Fruit fly (Drosophila melanogaster) whole organism, prepupa: ENCODE measurements around the gene ZnT77C.
A peak's percentile ranks its signal among the peaks of the same experiment; 100 is the strongest.
"Not testable (repeated sequence)": the region's sequence is repeated elsewhere in the genome, so short reads cannot be mapped to it uniquely, and the experiment has no call there.

Source experiments
- CG10631 ChIP-seq: fragments of 200-800 bp; sonication (Bioruptor generic); optimal IDR thresholded peaks from 2 replicates; lab custom pipeline; 2016; ENCODE audit warnings: missing biosample characterization, missing genetic modification characterization
- CG11294 ChIP-seq: fragments of 200-800 bp; sonication (Bioruptor generic); IDR thresholded peaks from 2 replicates; pipeline ENCODE4 v1.3.6; 2022; ENCODE audit warnings: missing biosample characterization, missing genetic modification characterization
- CG1621 ChIP-seq: fragments of 200-800 bp; sonication (Bioruptor generic); optimal IDR thresholded peaks from 3 replicates; lab custom pipeline; 2018; ENCODE audit warnings: missing biosample characterization, mild to moderate bottlenecking, missing genetic modification characterization
- CG16779 ChIP-seq: fragments of 200-800 bp; sonication (Bioruptor generic); optimal IDR thresholded peaks from 3 replicates; lab custom pipeline; 2017; ENCODE audit warnings: missing biosample characterization, mild to moderate bottlenecking, missing genetic modification characterization
- CG3032 ChIP-seq: fragments of 200-800 bp; optimal IDR thresholded peaks from 2 replicates; lab custom pipeline; 2019; ENCODE audit warnings: missing biosample characterization, mild to moderate bottlenecking, missing genetic modification characterization, moderate library complexity
- CG32006 ChIP-seq: fragments of 200-800 bp; sonication (Bioruptor generic); optimal IDR thresholded peaks from 3 replicates; lab custom pipeline; 2017; ENCODE audit warnings: missing biosample characterization, mild to moderate bottlenecking, missing genetic modification characterization
- CG3919 ChIP-seq: fragments of 200-800 bp; sonication (Bioruptor generic); optimal IDR thresholded peaks from 3 replicates; lab custom pipeline; 2016; ENCODE audit warnings: missing biosample characterization, missing genetic modification characterization
- CG4318 ChIP-seq: fragments of 200-800 bp; sonication (Bioruptor generic); optimal IDR thresholded peaks from 3 replicates; lab custom pipeline; 2017; ENCODE audit warnings: missing biosample characterization, mild to moderate bottlenecking, missing genetic modification characterization
- CG6163 ChIP-seq: fragments of 200-800 bp; sonication (Bioruptor generic); IDR thresholded peaks from 3 replicates; pipeline ENCODE4 v1.3.6; 2022; ENCODE audit warnings: missing biosample characterization, missing genetic modification characterization
- CG6276 ChIP-seq: fragments of 200-800 bp; sonication (Bioruptor generic); optimal IDR thresholded peaks from 2 replicates; lab custom pipeline; 2017; ENCODE audit warnings: missing biosample characterization, mild to moderate bottlenecking, missing genetic modification characterization
- CG6792 ChIP-seq: fragments of 200-800 bp; sonication (Bioruptor generic); optimal IDR thresholded peaks from 3 replicates; lab custom pipeline; 2016; ENCODE audit warnings: missing biosample characterization, missing genetic modification characterization
- CG6808 ChIP-seq: fragments of 200-800 bp; sonication (Bioruptor generic); optimal IDR thresholded peaks from 3 replicates; lab custom pipeline; 2017; ENCODE audit warnings: missing biosample characterization, missing genetic modification characterization, mild to moderate bottlenecking, moderate library complexity, missing genetic modification reagents
- CG7368 ChIP-seq: fragments of 200-800 bp; sonication (Bioruptor generic); optimal IDR thresholded peaks from 3 replicates; lab custom pipeline; 2016; ENCODE audit warnings: missing biosample characterization, missing genetic modification characterization
- CG8632 ChIP-seq: fragments of 200-800 bp; sonication (Bioruptor generic); optimal IDR thresholded peaks from 3 replicates; lab custom pipeline; 2016; ENCODE audit warnings: missing biosample characterization, missing genetic modification characterization
- CG9139 ChIP-seq: fragments of 200-800 bp; sonication (Bioruptor generic); optimal IDR thresholded peaks from 3 replicates; lab custom pipeline; 2017; ENCODE audit warnings: missing biosample characterization, mild to moderate bottlenecking, missing genetic modification characterization
- Eip75B ChIP-seq: fragments of 200-800 bp; sonication (Bioruptor generic); optimal IDR thresholded peaks from 3 replicates; lab custom pipeline; 2016; ENCODE audit warnings: missing biosample characterization, missing genetic modification characterization
- Eip78C ChIP-seq: fragments of 200-800 bp; sonication (Bioruptor generic); peaks from one replicate; lab custom pipeline; 2016; ENCODE audit warnings: missing biosample characterization, missing genetic modification characterization
- Ets21C ChIP-seq: fragments of 200-800 bp; sonication (Bioruptor generic); optimal IDR thresholded peaks from 3 replicates; lab custom pipeline; 2016; ENCODE audit warnings: missing biosample characterization, missing genetic modification characterization
- Gug ChIP-seq: fragments of 200-800 bp; sonication (Bioruptor generic); IDR thresholded peaks from 2 replicates; pipeline ENCODE4 v1.3.6; 2022; ENCODE audit warnings: missing biosample characterization, missing genetic modification characterization
- Hr38 ChIP-seq: sonication (Bioruptor generic); optimal IDR thresholded peaks from 2 replicates; lab custom pipeline; 2016; ENCODE audit warnings: missing biosample characterization, missing genetic modification characterization
- Hr39 ChIP-seq: fragments of 200-800 bp; sonication (Bioruptor generic); optimal IDR thresholded peaks from 2 replicates; lab custom pipeline; 2016; ENCODE audit warnings: missing biosample characterization, missing genetic modification characterization
- Hr4 ChIP-seq: fragments of 200-800 bp; sonication (Bioruptor generic); optimal IDR thresholded peaks from 3 replicates; lab custom pipeline; 2016; ENCODE audit warnings: missing biosample characterization, missing genetic modification characterization
- Lpt ChIP-seq: fragments of 200-800 bp; sonication (Bioruptor generic); optimal IDR thresholded peaks from 3 replicates; lab custom pipeline; 2016; ENCODE audit warnings: missing biosample characterization, missing genetic modification characterization
- OdsH ChIP-seq: fragments of 200-800 bp; sonication (Bioruptor generic); optimal IDR thresholded peaks from 3 replicates; lab custom pipeline; 2016; ENCODE audit warnings: missing biosample characterization, missing genetic modification characterization
- Smox ChIP-seq: fragments of 200-800 bp; sonication (Bioruptor generic); optimal IDR thresholded peaks from 3 replicates; lab custom pipeline; 2016; ENCODE audit warnings: missing biosample characterization, missing genetic modification characterization
- Sox102F ChIP-seq: fragments of 200-800 bp; sonication (Bioruptor generic); optimal IDR thresholded peaks from 2 replicates; lab custom pipeline; 2016; ENCODE audit warnings: missing biosample characterization, mild to moderate bottlenecking, missing genetic modification characterization
- Sox14 ChIP-seq: fragments of 200-800 bp; sonication (Bioruptor generic); optimal IDR thresholded peaks from 3 replicates; lab custom pipeline; 2016; ENCODE audit warnings: missing biosample characterization, missing genetic modification characterization
- Sox15 ChIP-seq: fragments of 200-800 bp; sonication (Bioruptor generic); optimal IDR thresholded peaks from 3 replicates; lab custom pipeline; 2016; ENCODE audit warnings: missing biosample characterization, missing genetic modification characterization
- achi ChIP-seq: fragments of 200-800 bp; sonication (Bioruptor generic); optimal IDR thresholded peaks from 3 replicates; lab custom pipeline; 2016; ENCODE audit warnings: missing biosample characterization, missing genetic modification characterization
- cyc ChIP-seq: fragments of 200-800 bp; sonication (Bioruptor generic); optimal IDR thresholded peaks from 3 replicates; lab custom pipeline; 2016; ENCODE audit warnings: missing biosample characterization, missing genetic modification characterization
- dac ChIP-seq: fragments of 200-800 bp; sonication (Bioruptor generic); optimal IDR thresholded peaks from 2 replicates; lab custom pipeline; 2017; ENCODE audit warnings: missing biosample characterization, mild to moderate bottlenecking, missing genetic modification characterization
- dsx ChIP-seq: fragments of 200-800 bp; optimal IDR thresholded peaks from 3 replicates; lab custom pipeline; 2019; ENCODE audit warnings: missing biosample characterization, mild to moderate bottlenecking, missing genetic modification characterization, moderate library complexity; ENCODE audit not compliant: poor library complexity, severe bottlenecking
- eg ChIP-seq: fragments of 200-800 bp; sonication (Bioruptor generic); IDR thresholded peaks from 3 replicates; pipeline ENCODE4 v1.3.6; 2022; ENCODE audit warnings: missing biosample characterization, missing genetic modification characterization
- esn ChIP-seq: fragments of 200-800 bp; sonication (Bioruptor generic); optimal IDR thresholded peaks from 2 replicates; lab custom pipeline; 2016; ENCODE audit warnings: missing biosample characterization, mild to moderate bottlenecking, missing genetic modification characterization, moderate library complexity
- fd59A ChIP-seq: fragments of 200-800 bp; sonication (Bioruptor generic); optimal IDR thresholded peaks from 2 replicates; lab custom pipeline; 2017; ENCODE audit warnings: missing biosample characterization, mild to moderate bottlenecking, missing genetic modification characterization, missing genetic modification reagents
- fd85E ChIP-seq: fragments of 200-800 bp; sonication (Bioruptor generic); optimal IDR thresholded peaks from 3 replicates; lab custom pipeline; 2016; ENCODE audit warnings: missing biosample characterization, missing genetic modification characterization
- fkh ChIP-seq: fragments of 200-800 bp; sonication (Bioruptor generic); optimal IDR thresholded peaks from 3 replicates; lab custom pipeline; 2017; ENCODE audit warnings: missing biosample characterization, mild to moderate bottlenecking, missing genetic modification characterization, moderate library complexity
- lz ChIP-seq: fragments of 200-800 bp; sonication (Bioruptor generic); optimal IDR thresholded peaks from 3 replicates; lab custom pipeline; 2016; ENCODE audit warnings: missing biosample characterization, missing genetic modification characterization
- net ChIP-seq: fragments of 200-800 bp; sonication (Bioruptor generic); optimal IDR thresholded peaks from 3 replicates; lab custom pipeline; 2016; ENCODE audit warnings: missing biosample characterization, missing genetic modification characterization
- ss ChIP-seq, 2 experiments: fragments of 200-800 bp; sonication (Bioruptor generic); optimal IDR thresholded peaks; 2 replicates in 1 of 2; 3 replicates in 1 of 2; lab custom pipeline; 2017 to 2018; ENCODE audit warnings: mild to moderate bottlenecking in 2 of 2, missing biosample characterization in 2 of 2, missing genetic modification characterization in 2 of 2, moderate library complexity in 1 of 2
- topi ChIP-seq: fragments of 200-800 bp; sonication (Bioruptor generic); optimal IDR thresholded peaks from 3 replicates; lab custom pipeline; 2016; ENCODE audit warnings: missing biosample characterization, missing genetic modification characterization
- vri ChIP-seq: fragments of 200-800 bp; sonication (Bioruptor generic); optimal IDR thresholded peaks from 3 replicates; lab custom pipeline; 2016; ENCODE audit warnings: missing biosample characterization, mild to moderate bottlenecking, missing genetic modification characterization

The ZnT77C gene

DNA sequence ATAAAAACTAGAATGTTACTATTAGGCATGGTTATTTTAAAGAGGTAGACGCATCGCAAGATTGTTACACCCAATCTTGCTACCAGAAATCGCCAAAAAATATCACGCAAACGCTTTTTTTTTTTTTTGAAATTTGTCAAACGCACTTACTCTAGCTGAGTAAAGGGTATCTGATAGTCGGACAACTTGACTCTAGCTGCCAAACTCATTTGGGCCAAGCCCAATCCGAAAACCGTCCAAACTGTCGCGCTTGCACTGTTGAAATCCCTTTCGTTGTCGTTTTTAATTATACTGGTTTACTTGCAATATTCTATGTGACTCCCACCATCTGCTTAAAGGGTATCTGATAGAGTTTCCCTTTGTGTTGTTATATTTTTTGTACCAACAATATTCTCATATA is 8.5 kb upstream of the ZnT77C start:
- TF ChIP-seq lz (GFP tag; lab: Kevin White, UChicago) (no peak), Hr39 (GFP tag; lab: Kevin White, UChicago) (no peak), cyc (no peak), CG4318 (GFP tag; lab: Kevin White, UChicago) (no peak), achi (GFP tag; lab: Kevin White, UChicago) (no peak), fkh (GFP tag; lab: Kevin White, UChicago) (no peak), CG6792 (no peak), CG16779 (tag; lab: Kevin White, UChicago) (no peak), OdsH (GFP tag; lab: Kevin White, UChicago) (no peak), Hr38 (GFP tag; lab: Kevin White, UChicago) (no peak), Sox15 (GFP tag; lab: Kevin White, UChicago) (no peak), CG8632 (GFP tag; lab: Kevin White, UChicago) (no peak), CG3919 (GFP tag; lab: Kevin White, UChicago) (no peak), CG32006 (GFP tag; lab: Kevin White, UChicago) (no peak), Gug (no peak), eg (GFP tag; lab: Robert Waterston, UW) (no peak), Sox102F (GFP tag; lab: Kevin White, UChicago) (no peak), vri (no peak), fd59A (no peak)

DNA sequence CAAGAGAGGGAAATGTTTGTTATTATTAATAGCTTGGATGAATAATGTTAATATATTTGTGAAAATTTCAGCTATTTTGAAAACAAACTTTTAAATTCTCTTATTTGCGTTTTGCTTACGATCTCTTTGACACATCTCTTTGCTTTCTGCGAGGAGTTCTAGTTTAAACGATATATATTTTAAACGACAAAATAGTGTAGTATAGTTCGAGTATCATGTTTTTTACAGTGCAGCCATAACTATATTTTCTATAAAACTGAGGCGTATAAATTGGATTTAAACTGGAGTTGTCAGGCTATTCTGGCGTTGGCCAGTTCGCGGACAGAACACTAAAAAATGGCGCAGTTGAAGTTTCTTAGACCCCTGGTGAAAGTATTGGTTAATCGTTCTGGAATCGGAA is 4.8 kb upstream of the ZnT77C start, which contains the start of gene CG18281:
CG18281 (plus strand) TSS at position 301 of the 400 bp plus-strand sequence.
- not testable (repeated sequence) for TF ChIP-seq lz (GFP tag; lab: Kevin White, UChicago); Eip78C (GFP tag; lab: Kevin White, UChicago); CG9139
- TF ChIP-seq, all 60 proteins: peak for 0; not testable (repeated sequence) for 60

DNA sequence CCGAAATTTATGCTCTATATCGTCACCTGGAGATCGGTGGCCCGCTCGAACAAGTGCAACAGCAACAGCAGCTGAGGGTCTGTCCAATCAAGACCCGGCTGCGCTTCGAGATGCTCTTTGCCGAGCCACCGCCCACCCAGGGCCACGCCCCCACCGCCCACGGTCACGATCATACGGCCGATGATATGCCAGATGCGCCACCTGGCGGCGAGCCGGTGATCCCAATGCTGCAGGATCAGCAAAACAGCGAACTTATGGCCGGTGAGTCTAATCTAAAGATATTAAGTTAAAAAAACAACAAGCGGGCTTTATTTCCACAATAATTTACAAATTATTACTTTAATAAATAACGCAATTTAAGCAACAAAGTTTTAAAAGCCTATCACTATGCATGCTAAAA is 3.5 kb upstream of the ZnT77C start:
- TF ChIP-seq CG6792 (no peak), fd85E (GFP tag; lab: Kevin White, UChicago) (no peak), Smox (GFP tag; lab: Kevin White, UChicago) (no peak), CG1621 (no peak), dac (GFP tag; lab: Kevin White, UChicago) (no peak), CG32006 (GFP tag; lab: Kevin White, UChicago) (no peak), CG7368 (GFP tag; lab: Kevin White, UChicago) (no peak), achi (GFP tag; lab: Kevin White, UChicago) (no peak), ss (GFP tag; optimal IDR thresholded peaks at IDR 0.05; lab: Kevin White, UChicago) (no peak), cyc (no peak)
- TF ChIP-seq, all 60 proteins: peak for 0

DNA sequence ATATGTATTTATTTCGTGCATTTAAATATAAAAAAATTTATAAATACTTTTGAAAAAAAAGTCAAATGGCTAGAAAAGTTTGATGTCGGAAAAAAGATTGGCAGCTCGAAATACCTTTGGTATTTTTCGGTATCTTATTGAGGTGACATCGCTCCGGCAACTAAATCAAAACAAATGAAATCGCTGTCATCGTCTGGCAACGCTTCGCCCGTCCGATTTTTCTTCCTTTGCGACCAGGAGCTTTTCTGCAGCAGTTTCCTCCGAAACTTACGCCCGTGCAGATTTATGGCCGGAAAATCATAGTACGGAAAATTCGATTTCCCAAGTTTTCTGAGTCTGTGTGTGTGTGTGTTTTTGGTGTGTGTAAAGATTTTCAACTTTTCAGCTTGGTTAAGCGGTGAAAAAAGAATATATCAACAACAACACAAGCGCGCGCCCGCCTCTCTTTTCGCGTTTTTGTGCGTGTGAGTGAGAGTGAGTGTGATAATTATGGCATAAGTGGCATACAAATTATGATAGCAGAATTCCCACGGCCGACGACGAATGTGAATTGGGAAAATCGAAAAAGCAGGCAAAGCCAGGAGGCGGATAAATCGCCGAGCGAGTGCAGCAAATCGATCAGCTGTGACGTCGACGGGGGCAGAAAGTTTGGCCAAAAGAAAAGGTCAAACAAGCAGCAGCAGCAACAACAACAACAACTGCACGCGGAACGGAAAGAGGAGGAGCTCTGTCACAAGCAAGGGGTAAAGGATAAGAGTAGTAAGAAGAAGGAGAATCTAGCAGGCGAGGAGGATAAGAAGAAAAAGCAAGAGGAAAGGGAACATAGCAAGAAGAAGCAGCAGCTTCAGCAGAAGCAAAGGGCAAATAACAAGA is 2.6 kb upstream of the ZnT77C start, which contains the start of gene CG32425:
CG32425 (plus strand) TSS at position 200 of the 873 bp plus-strand sequence.
- no peak for TF ChIP-seq CG6163 (GFP tag; lab: Robert Waterston, UW)
- TF ChIP-seq Hr38 (GFP tag; lab: Kevin White, UChicago), result no peak
- TF ChIP-seq Eip78C (GFP tag; lab: Kevin White, UChicago), result peak; percentile 37
- no peak for TF ChIP-seq eg (GFP tag; lab: Robert Waterston, UW)
- TF ChIP-seq CG6276 (GFP tag; lab: Kevin White, UChicago), result no peak
- no peak for TF ChIP-seq Hr39 (GFP tag; lab: Kevin White, UChicago)
- TF ChIP-seq CG10631 (GFP tag; lab: Kevin White, UChicago), result no peak
- TF ChIP-seq Sox15 (GFP tag; lab: Kevin White, UChicago), result no peak
- TF ChIP-seq CG3032 (tag; lab: Kevin White, UChicago), result no peak
- peak; percentile 8 for TF ChIP-seq Sox14
- no peak for TF ChIP-seq CG7368 (GFP tag; lab: Kevin White, UChicago)
- TF ChIP-seq ss (GFP tag; optimal IDR thresholded peaks at IDR 0.05; lab: Kevin White, UChicago), result no peak
- TF ChIP-seq Gug, result no peak
- TF ChIP-seq CG6808 (GFP tag; lab: Kevin White, UChicago), result peak; percentile 30
- TF ChIP-seq CG4318 (GFP tag; lab: Kevin White, UChicago), result no peak
- no peak for TF ChIP-seq topi
- no peak for TF ChIP-seq net (GFP tag; lab: Kevin White, UChicago)
- TF ChIP-seq CG8632 (GFP tag; lab: Kevin White, UChicago), result no peak
- TF ChIP-seq Eip75B (GFP tag; lab: Kevin White, UChicago), result peak; percentile 33
- no peak for TF ChIP-seq dsx (GFP tag; lab: Kevin White, UChicago)
- no peak for TF ChIP-seq CG11294
- TF ChIP-seq Hr4, result peak; percentile 12
- no peak for TF ChIP-seq Sox102F (GFP tag; lab: Kevin White, UChicago)
- no peak for TF ChIP-seq esn (GFP tag; lab: Kevin White, UChicago)
- TF ChIP-seq vri, result peak; percentile 88
- no peak for TF ChIP-seq Lpt (GFP tag; lab: Kevin White, UChicago)
- TF ChIP-seq CG9139, result no peak
- TF ChIP-seq CG16779 (tag; lab: Kevin White, UChicago), result no peak
- no peak for TF ChIP-seq Ets21C (GFP tag; lab: Kevin White, UChicago)
- no peak for TF ChIP-seq CG6792
